Worm (Caenorhabditis elegans) whole organism, L1 larva: ENCODE measurements around the gene lact-9.

ENCODE experiments used
- C04F5.9 ChIP-seq: sonication (generic microtip); optimal IDR thresholded peaks from 2 replicates; lab custom pipeline; 2016; ENCODE audit warnings: missing genetic modification characterization, missing compliant biosample characterization
- C34B4.2 ChIP-seq: sonication (generic microtip); optimal IDR thresholded peaks from 2 replicates; lab custom pipeline; 2017; ENCODE audit warnings: mild to moderate bottlenecking, missing genetic modification characterization, missing compliant biosample characterization
- F16B12.6 ChIP-seq: fragments of 150-350 bp; optimal IDR thresholded peaks from 2 replicates; lab custom pipeline; 2014; ENCODE audit warnings: missing biosample characterization, missing genetic modification characterization
- Y116A8C.19 ChIP-seq: sonication (generic microtip); optimal IDR thresholded peaks from 2 replicates; lab custom pipeline; 2016; ENCODE audit warnings: missing compliant biosample characterization, missing genetic modification characterization, borderline replicate concordance
- aly-2 ChIP-seq: fragments of 150-350 bp; optimal IDR thresholded peaks from 2 replicates; lab custom pipeline; 2014; ENCODE audit warnings: missing biosample characterization, missing genetic modification characterization
- ceh-90 ChIP-seq: sonication (generic microtip); optimal IDR thresholded peaks from 2 replicates; lab custom pipeline; 2016; ENCODE audit warnings: missing genetic modification characterization, missing compliant biosample characterization
- efl-1 ChIP-seq, 4 experiments: fragments of 150-350 bp; optimal IDR thresholded peaks in 3 of 4; peaks in 1 of 4; 1 replicate in 1 of 4; 2 replicates in 3 of 4; lab custom pipeline; 2014; ENCODE audit warnings: missing biosample characterization in 2 of 4, missing genetic modification characterization in 2 of 4, missing genetic modification reagents in 2 of 4
- efl-3 ChIP-seq: fragments of 200-800 bp; sonication (Bioruptor generic); optimal IDR thresholded peaks from 2 replicates; lab custom pipeline; 2018; ENCODE audit warnings: mild to moderate bottlenecking, missing genetic modification characterization, missing compliant biosample characterization
- elt-3 ChIP-seq, 6 experiments: fragments of 150-350 bp in 1 of 6; sonication (generic microtip); optimal IDR thresholded peaks; 2 replicates each; lab custom pipeline; 2017 to 2018; ENCODE audit warnings: missing biosample characterization in 6 of 6, missing genetic modification characterization in 6 of 6, inconsistent platforms in 1 of 6
- fkh-10 ChIP-seq: sonication (generic microtip); optimal IDR thresholded peaks from 2 replicates; lab custom pipeline; 2017; ENCODE audit warnings: missing biosample characterization, missing genetic modification reagents, missing genetic modification characterization
- fos-1 ChIP-seq: fragments of 150-350 bp; optimal IDR thresholded peaks from 2 replicates; lab custom pipeline; 2014; ENCODE audit warnings: missing biosample characterization, missing genetic modification characterization
- grh-1 ChIP-seq: fragments of 200-800 bp; sonication (Bioruptor generic); IDR thresholded peaks from 2 replicates; pipeline ENCODE4 v1.3.6; 2022; ENCODE audit warnings: missing genetic modification reagents, missing genetic modification characterization, missing compliant biosample characterization
- hpl-2 ChIP-seq: fragments of 150-350 bp; optimal IDR thresholded peaks from 2 replicates; lab custom pipeline; 2014; ENCODE audit warnings: missing biosample characterization, missing genetic modification reagents, missing genetic modification characterization
- isw-1 ChIP-seq: fragments of 200-800 bp; sonication (Bioruptor generic); IDR thresholded peaks from 2 replicates; pipeline ENCODE4 v1.3.6; 2022; ENCODE audit warnings: missing genetic modification characterization, missing compliant biosample characterization
- jun-1 ChIP-seq: fragments of 150-350 bp; optimal IDR thresholded peaks from 2 replicates; lab custom pipeline; 2014; ENCODE audit warnings: missing biosample characterization, missing genetic modification reagents, missing genetic modification characterization
- lin-13 ChIP-seq: fragments of 150-350 bp; optimal IDR thresholded peaks from 2 replicates; lab custom pipeline; 2014; ENCODE audit warnings: missing biosample characterization, missing genetic modification reagents, missing genetic modification characterization
- lin-15B ChIP-seq: fragments of 150-350 bp; sonication (generic microtip); optimal IDR thresholded peaks from 3 replicates; lab custom pipeline; 2014; ENCODE audit warnings: missing biosample characterization, missing genetic modification characterization
- lin-39 ChIP-seq: fragments of 150-350 bp; optimal IDR thresholded peaks from 2 replicates; lab custom pipeline; 2014; ENCODE audit warnings: missing biosample characterization, missing genetic modification reagents, missing genetic modification characterization
- lir-3 ChIP-seq: sonication (generic microtip); optimal IDR thresholded peaks from 2 replicates; lab custom pipeline; 2016; ENCODE audit warnings: mild to moderate bottlenecking, missing genetic modification characterization, moderate library complexity, missing compliant biosample characterization; ENCODE audit not compliant: poor library complexity
- lsy-2 ChIP-seq, 2 experiments: fragments of 150-350 bp; optimal IDR thresholded peaks; 2 replicates each; lab custom pipeline; 2014; ENCODE audit warnings: missing biosample characterization in 2 of 2, missing genetic modification characterization in 2 of 2
- mep-1 ChIP-seq: fragments of 150-350 bp; optimal IDR thresholded peaks from 2 replicates; lab custom pipeline; 2014; ENCODE audit warnings: missing biosample characterization, missing genetic modification characterization
- nhr-11 ChIP-seq: fragments of 150-350 bp; optimal IDR thresholded peaks from 2 replicates; lab custom pipeline; 2014; ENCODE audit warnings: missing biosample characterization, missing genetic modification characterization
- nhr-19 ChIP-seq: fragments of 200-800 bp; sonication (Bioruptor generic); conservative IDR thresholded peaks from 2 replicates; pipeline ENCODE4 v1.3.6; 2022; ENCODE audit warnings: missing genetic modification characterization, missing compliant biosample characterization
- nhr-237 ChIP-seq: fragments of 150-350 bp; optimal IDR thresholded peaks from 2 replicates; lab custom pipeline; 2014; ENCODE audit warnings: missing biosample characterization, missing genetic modification characterization
- nhr-28 ChIP-seq: fragments of 150-350 bp; optimal IDR thresholded peaks from 2 replicates; lab custom pipeline; 2014; ENCODE audit warnings: missing biosample characterization, missing genetic modification characterization
- nhr-47 ChIP-seq: sonication (generic microtip); optimal IDR thresholded peaks from 2 replicates; lab custom pipeline; 2016; ENCODE audit warnings: mild to moderate bottlenecking, missing genetic modification characterization, moderate library complexity, missing compliant biosample characterization
- nhr-71 ChIP-seq: sonication (generic microtip); optimal IDR thresholded peaks from 2 replicates; lab custom pipeline; 2016; ENCODE audit warnings: mild to moderate bottlenecking, missing genetic modification characterization, moderate library complexity, missing compliant biosample characterization
- nhr-77 ChIP-seq: fragments of 150-350 bp; optimal IDR thresholded peaks from 2 replicates; lab custom pipeline; 2014; ENCODE audit warnings: missing biosample characterization, missing genetic modification characterization
- nhr-85 ChIP-seq: sonication (generic microtip); peaks from one replicate; lab custom pipeline; 2016; ENCODE audit warnings: missing genetic modification characterization, inconsistent platforms, missing compliant biosample characterization
- snu-23 ChIP-seq: sonication (generic microtip); optimal IDR thresholded peaks from 2 replicates; lab custom pipeline; 2016; ENCODE audit warnings: missing genetic modification characterization, missing compliant biosample characterization
- sox-4 ChIP-seq: sonication (generic microtip); optimal IDR thresholded peaks from 2 replicates; lab custom pipeline; 2016; ENCODE audit warnings: missing genetic modification characterization, missing compliant biosample characterization
- sptf-1 ChIP-seq: fragments of 150-350 bp; optimal IDR thresholded peaks from 2 replicates; lab custom pipeline; 2014; ENCODE audit warnings: missing biosample characterization, missing genetic modification characterization
- sup-37 ChIP-seq: fragments of 200-800 bp; sonication (Bioruptor generic); optimal IDR thresholded peaks from 2 replicates; lab custom pipeline; 2018; ENCODE audit warnings: mild to moderate bottlenecking, missing genetic modification characterization, missing compliant biosample characterization
- swsn-7 ChIP-seq: sonication (generic microtip); optimal IDR thresholded peaks from 2 replicates; lab custom pipeline; 2016; ENCODE audit warnings: missing genetic modification characterization, missing compliant biosample characterization
- tbx-2 ChIP-seq: sonication (generic microtip); optimal IDR thresholded peaks from 2 replicates; lab custom pipeline; 2016; ENCODE audit warnings: missing genetic modification characterization, missing compliant biosample characterization
- tlp-1 ChIP-seq: fragments of 150-350 bp; optimal IDR thresholded peaks from 2 replicates; lab custom pipeline; 2014; ENCODE audit warnings: missing biosample characterization, missing genetic modification characterization
- unc-62 ChIP-seq: fragments of 150-350 bp; optimal IDR thresholded peaks from 2 replicates; lab custom pipeline; 2014; ENCODE audit warnings: missing biosample characterization, missing genetic modification reagents, missing genetic modification characterization
- unc-86 ChIP-seq: sonication (generic microtip); optimal IDR thresholded peaks from 2 replicates; lab custom pipeline; 2016; ENCODE audit warnings: missing genetic modification characterization, missing compliant biosample characterization
- vab-15 ChIP-seq: sonication (generic microtip); optimal IDR thresholded peaks from 2 replicates; lab custom pipeline; 2017; ENCODE audit warnings: missing genotype, mild to moderate bottlenecking, missing genetic modification characterization, missing compliant biosample characterization
- zag-1 ChIP-seq: fragments of 150-350 bp; optimal IDR thresholded peaks from 2 replicates; lab custom pipeline; 2014; ENCODE audit warnings: missing biosample characterization, missing genetic modification characterization
- zip-4 ChIP-seq: fragments of 200-800 bp; sonication (Bioruptor generic); optimal IDR thresholded peaks from 2 replicates; lab custom pipeline; 2018; ENCODE audit warnings: mild to moderate bottlenecking, missing genetic modification characterization, moderate library complexity, missing compliant biosample characterization
- ztf-11 ChIP-seq, 2 experiments: sonication (generic microtip); optimal IDR thresholded peaks; 2 replicates each; lab custom pipeline; 2016 to 2017; ENCODE audit warnings: missing genetic modification characterization in 2 of 2, missing biosample characterization in 1 of 2, missing compliant biosample characterization in 1 of 2
- ztf-4 ChIP-seq: fragments of 150-350 bp; optimal IDR thresholded peaks from 2 replicates; lab custom pipeline; 2014; ENCODE audit warnings: missing biosample characterization, missing genetic modification characterization

The lact-9 gene

ce11 chrIV:13777480-13777879 lies 8.0 kb downstream of the lact-9 start, which contains the start of gene rpl-18 (continued):
- TF ChIP-seq ztf-11 (tag; optimal IDR thresholded peaks at IDR 0.05; lab: Kevin White, UChicago) (no peak), unc-62 (GFP tag; lab: Kevin White, UChicago) (no peak), nhr-71 (peak; percentile 82), nhr-11 (tag; lab: Kevin White, UChicago) (no peak), F16B12.6 (tag; lab: Kevin White, UChicago) (peak; percentile 66), tlp-1 (tag; lab: Kevin White, UChicago) (no peak), vab-15 (tag; lab: Kevin White, UChicago) (peak; percentile 51), nhr-85 (tag; lab: Kevin White, UChicago) (peak; percentile 72), unc-86 (tag; lab: Kevin White, UChicago) (peak; percentile 54), lin-15B (peak; percentile 95), C04F5.9 (tag; lab: Kevin White, UChicago) (no peak), C34B4.2 (tag; lab: Kevin White, UChicago) (no peak), lsy-2 (tag; optimal IDR thresholded peaks at IDR 0.05; lab: Kevin White, UChicago) (peak; percentile 88 to 94), lir-3 (no peak), sptf-1 (tag; lab: Kevin White, UChicago) (no peak), fos-1 (tag; lab: Kevin White, UChicago) (peak; percentile 49), ceh-90 (tag; lab: Kevin White, UChicago) (no peak), nhr-47 (tag; lab: Kevin White, UChicago) (peak; percentile 79), sox-4 (tag; lab: Kevin White, UChicago) (peak; percentile 47), efl-1 (optimal IDR thresholded peaks at IDR 0.05; lab: Kevin White, UChicago) (peak; percentile 81 to 85), efl-1 (GFP tag; optimal IDR thresholded peaks at IDR 0.05 in 1 of 2; lab: Kevin White, UChicago) (peak; percentile 77 to 96), lin-13 (GFP tag; lab: Kevin White, UChicago) (peak; percentile 76), ztf-4 (tag; lab: Kevin White, UChicago) (no peak), jun-1 (tag; lab: Kevin White, UChicago) (peak; percentile 50), Y116A8C.19 (tag; lab: Kevin White, UChicago) (no peak), sup-37 (GFP tag; lab: Kevin White, UChicago) (no peak), mep-1 (tag; lab: Kevin White, UChicago) (peak; percentile 85), efl-3 (GFP tag; lab: Kevin White, UChicago) (no peak), swsn-7 (peak; percentile 71), tbx-2 (peak; percentile 72), aly-2 (tag; lab: Kevin White, UChicago) (peak; percentile 3), hpl-2 (GFP tag; lab: Kevin White, UChicago) (no peak), zag-1 (tag; lab: Kevin White, UChicago) (no peak), elt-3 (tag; optimal IDR thresholded peaks at IDR 0.05; lab: Kevin White, UChicago) (peak in 2 of 6 experiments; percentile 60 to 87), nhr-19 (peak; percentile 62), isw-1 (GFP tag; lab: Robert Waterston, UW) (peak; percentile 65), nhr-28 (no peak)

- no peak for TF ChIP-seq efl-1 (optimal IDR thresholded peaks at IDR 0.05; lab: Kevin White, UChicago)
- TF ChIP-seq efl-1 (GFP tag; optimal IDR thresholded peaks at IDR 0.05 in 1 of 2; lab: Kevin White, UChicago) = peak in 1 of 2 experiments; percentile 68
- TF ChIP-seq C04F5.9 (tag; lab: Kevin White, UChicago) = no peak
- TF ChIP-seq grh-1 = no peak
- no peak for TF ChIP-seq vab-15 (tag; lab: Kevin White, UChicago)
- TF ChIP-seq nhr-77 (tag; lab: Kevin White, UChicago) = no peak
- no peak for TF ChIP-seq zip-4 (GFP tag; lab: Kevin White, UChicago)
Observed at ce11 chrIV:13776745-13777144, 8.7 kb downstream of the lact-9 start.

- TF ChIP-seq tbx-2 (no peak), fkh-10 (GFP tag; lab: Kevin White, UChicago) (no peak), lin-39 (tag; lab: Kevin White, UChicago) (no peak), nhr-237 (tag; lab: Kevin White, UChicago) (no peak), snu-23 (GFP tag; lab: Kevin White, UChicago) (no peak)
Observed at ce11 chrIV:13776115-13776514, 9.3 kb downstream of the lact-9 start, which contains the start of gene Y45F10D.16. TSS of gene Y45F10D.16 (plus strand) at chrIV:13776415.
